Worm (Caenorhabditis elegans): ENCODE results near the gene Y73C8C.3.

The Y73C8C.3 gene

DNA sequence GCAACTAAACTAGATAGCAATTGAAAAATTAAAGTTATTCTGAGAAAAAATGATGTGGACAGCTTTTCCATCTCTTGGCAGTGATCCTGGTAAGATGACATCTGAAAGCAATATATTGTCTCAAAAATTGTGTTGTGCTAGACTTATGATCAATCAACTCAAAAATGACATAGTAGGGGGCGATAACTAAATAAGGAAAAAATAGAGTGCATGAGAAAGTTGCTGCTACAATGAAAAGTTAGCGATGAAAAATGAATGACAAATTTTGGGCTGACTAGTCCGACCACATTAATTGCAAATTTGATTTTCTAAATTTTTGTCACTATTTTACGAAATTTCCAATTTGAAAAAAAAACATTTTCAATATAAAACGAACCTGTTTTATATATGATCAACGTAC, 26.1 kb downstream of the Y73C8C.3 start, which contains the start of gene srab-9:
Gene srab-9 (minus strand): TSS at position 101 of the 400 bp plus-strand sequence.
- TF ChIP-seq R02D3.7 (tag; optimal IDR thresholded peaks at IDR 0.05) (no peak), aly-2 (tag; optimal IDR thresholded peaks at IDR 0.05) (no peak), lin-15B (tag; optimal IDR thresholded peaks at IDR 0.05) (no peak), unc-39 (tag; optimal IDR thresholded peaks at IDR 0.05) (no peak), fos-1 (tag; optimal IDR thresholded peaks at IDR 0.05) (no peak), ceh-28 (tag; optimal IDR thresholded peaks at IDR 0.05) (no peak), nhr-77 (tag; optimal IDR thresholded peaks at IDR 0.05) (no peak), jun-1 (tag; optimal IDR thresholded peaks at IDR 0.05) (no peak), ceh-9 (tag; optimal IDR thresholded peaks at IDR 0.05) (no peak), ama-1 (optimal IDR thresholded peaks at IDR 0.05) (no peak), mdl-1 (tag; optimal IDR thresholded peaks at IDR 0.05) (no peak), elt-3 (tag; optimal IDR thresholded peaks at IDR 0.05) (no peak), egl-27 (tag; optimal IDR thresholded peaks at IDR 0.05) (no peak), tbx-2 (tag; optimal IDR thresholded peaks at IDR 0.05) (no peak)

DNA sequence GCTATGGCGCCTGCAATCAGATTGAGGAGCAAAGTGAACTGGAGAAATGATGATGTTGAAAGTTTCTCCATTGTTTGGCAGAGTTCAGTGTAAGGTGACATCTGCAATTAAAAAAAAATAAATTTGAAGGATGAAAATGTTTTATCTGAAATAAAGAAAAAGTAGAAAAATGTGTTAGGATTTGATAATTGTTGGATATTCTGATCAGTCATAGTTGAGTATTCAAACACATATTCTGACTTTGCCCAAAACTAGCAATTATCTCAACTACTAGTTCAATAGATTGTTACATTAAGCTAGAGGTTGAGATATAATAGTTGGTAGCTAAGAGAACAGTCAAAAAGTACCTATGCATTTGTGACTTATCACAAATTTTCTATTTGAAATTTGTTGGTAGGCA, 29.4 kb downstream of the Y73C8C.3 start, which contains the start of gene srab-10:
Gene srab-10 (minus strand): TSS at position 101 of the 400 bp plus-strand sequence.
- no peak for TF ChIP-seq pha-4 (tag; optimal IDR thresholded peaks at IDR 0.05)
- TF ChIP-seq ceh-82 (tag; optimal IDR thresholded peaks at IDR 0.05): no peak
- no peak for TF ChIP-seq egl-27 (tag; optimal IDR thresholded peaks at IDR 0.05)
- no peak for TF ChIP-seq ama-1 (optimal IDR thresholded peaks at IDR 0.05)
- no peak for TF ChIP-seq hmg-11 (tag; optimal IDR thresholded peaks at IDR 0.05)
- no peak for TF ChIP-seq unc-62 (GFP tag; optimal IDR thresholded peaks at IDR 0.05)
- TF ChIP-seq snpc-4 (tag; optimal IDR thresholded peaks at IDR 0.05): no peak
- TF ChIP-seq lsy-12 (tag; optimal IDR thresholded peaks at IDR 0.05): no peak
- TF ChIP-seq fos-1 (tag; optimal IDR thresholded peaks at IDR 0.05): no peak
- TF ChIP-seq ZK546.5 (tag; optimal IDR thresholded peaks at IDR 0.05): no peak
- no peak for TF ChIP-seq jun-1 (tag; optimal IDR thresholded peaks at IDR 0.05)
- TF ChIP-seq nhr-43 (tag; optimal IDR thresholded peaks at IDR 0.05; ENCODE audit: poor library complexity, severe bottlenecking): no peak
- no peak for TF ChIP-seq elt-1 (tag; optimal IDR thresholded peaks at IDR 0.05)
- TF ChIP-seq nhr-76 (tag; optimal IDR thresholded peaks at IDR 0.05): no peak
- TF ChIP-seq pqm-1 (tag; optimal IDR thresholded peaks at IDR 0.05): no peak
- no peak for TF ChIP-seq zag-1 (tag; optimal IDR thresholded peaks at IDR 0.05)
- TF ChIP-seq elt-2 (tag; optimal IDR thresholded peaks at IDR 0.05): no peak
- no peak for TF ChIP-seq ztf-4 (tag; optimal IDR thresholded peaks at IDR 0.05)
- no peak for TF ChIP-seq nhr-25 (tag; optimal IDR thresholded peaks at IDR 0.05)
- no peak for TF ChIP-seq mml-1 (tag; optimal IDR thresholded peaks at IDR 0.05)

DNA sequence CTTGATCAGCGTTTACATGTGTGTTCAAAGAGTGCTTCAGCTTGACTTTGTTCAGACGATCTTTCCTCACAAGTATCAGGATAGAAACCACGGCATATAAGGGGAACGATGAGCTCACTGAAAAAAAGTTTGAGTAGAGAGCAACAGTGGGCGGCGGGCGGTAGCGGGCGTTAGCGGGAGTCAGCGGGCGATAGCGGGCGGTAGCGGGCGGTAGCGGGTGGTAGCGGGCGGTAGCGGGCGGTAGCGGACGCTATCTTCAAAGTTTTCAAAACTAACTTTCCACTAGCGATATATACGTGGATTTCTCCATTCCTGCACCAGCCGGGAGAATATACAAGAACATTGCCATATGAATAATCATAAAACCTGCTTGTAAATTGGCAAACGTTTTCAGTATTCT, 30.2 kb downstream of the Y73C8C.3 start:
- TF ChIP-seq nhr-25 (tag; optimal IDR thresholded peaks at IDR 0.05): no peak
- no peak for TF ChIP-seq mml-1 (tag; optimal IDR thresholded peaks at IDR 0.05)
- no peak for TF ChIP-seq nhr-23 (tag; optimal IDR thresholded peaks at IDR 0.05)
- TF ChIP-seq nhr-76 (tag; optimal IDR thresholded peaks at IDR 0.05): no peak
- TF ChIP-seq nhr-28 (tag; optimal IDR thresholded peaks at IDR 0.05): no peak
- TF ChIP-seq fos-1 (tag; optimal IDR thresholded peaks at IDR 0.05): no peak
- no peak for TF ChIP-seq R02D3.7 (tag; optimal IDR thresholded peaks at IDR 0.05)
- no peak for TF ChIP-seq mdl-1 (tag; optimal IDR thresholded peaks at IDR 0.05)
- no peak for TF ChIP-seq lin-15B (tag; optimal IDR thresholded peaks at IDR 0.05)
- no peak for TF ChIP-seq fkh-2 (tag; optimal IDR thresholded peaks at IDR 0.05)

DNA sequence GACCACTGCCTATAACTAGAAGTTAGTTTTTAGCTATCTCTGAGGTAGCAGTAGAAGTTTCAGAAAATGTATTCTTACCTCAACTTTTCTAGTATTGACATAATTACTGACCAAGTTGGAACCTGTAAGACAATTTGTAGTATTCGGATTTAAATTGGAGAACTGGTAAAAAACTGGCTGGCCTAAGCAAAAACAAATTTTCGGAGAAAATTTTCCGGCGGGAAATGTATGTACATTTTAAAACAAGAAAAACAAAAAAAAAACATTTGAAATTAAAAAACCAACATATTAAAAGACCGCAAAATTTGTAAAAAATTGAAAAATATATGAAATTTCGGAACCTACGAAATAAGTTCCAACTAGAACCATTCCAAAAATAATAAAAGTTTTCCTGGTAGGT, 31.9 kb downstream of the Y73C8C.3 start, which contains the start of gene srab-11:
Gene srab-11 (minus strand): TSS at position 101 of the 400 bp plus-strand sequence.
- no peak for TF ChIP-seq daf-12 (tag; optimal IDR thresholded peaks at IDR 0.05)
- TF ChIP-seq nhr-25 (tag; optimal IDR thresholded peaks at IDR 0.05): no peak
- TF ChIP-seq jun-1 (tag; optimal IDR thresholded peaks at IDR 0.05): no peak
- TF ChIP-seq elt-1 (tag; optimal IDR thresholded peaks at IDR 0.05): no peak
- TF ChIP-seq hmg-11 (tag; optimal IDR thresholded peaks at IDR 0.05): no peak
- TF ChIP-seq pqm-1 (tag; optimal IDR thresholded peaks at IDR 0.05): no peak
- TF ChIP-seq nhr-237 (tag; optimal IDR thresholded peaks at IDR 0.05): no peak
- no peak for TF ChIP-seq elt-2 (tag; optimal IDR thresholded peaks at IDR 0.05)
- no peak for TF ChIP-seq nhr-76 (tag; optimal IDR thresholded peaks at IDR 0.05)
- no peak for TF ChIP-seq tbx-2 (tag; optimal IDR thresholded peaks at IDR 0.05)
- no peak for TF ChIP-seq nhr-77 (tag; optimal IDR thresholded peaks at IDR 0.05)

DNA sequence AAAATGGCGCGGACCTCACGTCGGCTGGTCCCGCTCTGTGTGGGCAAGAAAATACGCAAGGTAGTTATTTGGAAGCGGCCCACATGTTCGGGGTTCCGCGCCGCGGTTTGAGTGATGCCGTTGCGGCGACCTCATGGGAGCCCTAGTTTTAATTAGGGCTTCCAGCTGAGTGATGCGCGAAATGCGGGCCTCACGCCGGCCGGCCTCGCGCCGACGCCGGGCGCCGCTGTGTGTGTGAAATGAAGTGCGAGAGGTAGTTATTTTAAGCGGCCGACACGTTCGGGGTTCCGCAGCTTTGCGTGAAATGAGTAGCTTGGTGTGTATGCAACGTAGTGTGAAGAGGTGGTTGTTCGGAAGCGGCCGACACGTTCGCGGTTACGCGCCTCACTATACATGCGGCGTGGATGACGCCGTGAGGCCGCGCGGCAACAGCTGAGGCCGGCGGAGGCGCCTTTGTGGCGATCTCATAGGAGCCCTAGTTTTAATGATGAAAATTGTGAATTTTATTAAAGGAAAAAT, 34.9 kb downstream of the Y73C8C.3 start:
- TF ChIP-seq fkh-10 (GFP tag; optimal IDR thresholded peaks at IDR 0.05) (no peak), ZK546.5 (tag; optimal IDR thresholded peaks at IDR 0.05) (no peak), nhr-11 (tag; optimal IDR thresholded peaks at IDR 0.05) (no peak), mdl-1 (tag; optimal IDR thresholded peaks at IDR 0.05) (no peak), jun-1 (tag; optimal IDR thresholded peaks at IDR 0.05) (no peak), ztf-11 (tag; optimal IDR thresholded peaks at IDR 0.05) (no peak), sea-2 (GFP tag; optimal IDR thresholded peaks at IDR 0.05) (no peak), snpc-4 (tag; optimal IDR thresholded peaks at IDR 0.05) (no peak)
